Fruit fly (Drosophila melanogaster): ENCODE results near the gene CG4887.

The CG4887 gene

DNA sequence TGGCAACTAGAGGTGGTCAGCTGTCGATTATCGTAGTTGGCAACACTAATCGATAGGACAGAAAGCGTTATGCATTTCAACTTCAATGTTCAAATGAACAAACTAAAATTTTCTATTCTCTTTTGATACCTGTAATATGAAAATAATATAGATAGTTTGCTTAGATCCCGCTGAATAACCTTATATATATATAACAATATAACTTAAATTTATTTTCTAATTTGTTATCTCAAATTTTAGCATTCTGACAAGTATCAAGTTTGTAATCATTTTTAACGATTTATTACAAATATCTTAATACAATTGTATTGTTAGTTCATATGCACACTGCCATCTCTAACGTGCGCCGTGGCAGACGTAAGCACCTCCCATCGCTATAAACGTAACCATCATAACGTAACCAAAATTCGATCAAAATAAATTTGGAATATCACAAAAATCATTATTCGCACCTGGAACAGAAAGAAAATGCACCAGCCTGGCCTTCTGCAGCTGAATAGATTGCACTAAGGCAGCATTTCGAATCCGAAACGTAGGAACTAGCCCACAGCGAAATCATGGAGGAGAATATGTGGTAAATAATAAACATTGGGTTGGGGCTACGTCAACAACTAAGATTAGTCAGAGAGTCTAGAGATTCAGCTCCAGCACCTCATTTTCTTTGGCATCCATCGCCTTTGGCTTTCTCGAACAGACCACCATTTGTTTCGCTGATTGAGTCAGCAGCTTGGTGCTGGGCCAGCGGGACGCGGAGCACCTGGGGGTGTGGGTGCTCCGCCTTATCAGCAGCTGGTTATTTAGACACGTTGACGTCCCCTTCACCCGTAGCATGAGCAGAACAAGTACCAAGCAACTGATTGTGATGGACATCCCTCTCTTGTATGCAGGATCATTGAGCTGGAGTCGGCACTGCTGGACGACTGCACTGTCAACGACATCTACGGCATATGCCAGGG, 43.6 kb upstream of the CG4887 start, which contains the start of the genes Pino and TBC1D23:
TSS of gene Pino (minus strand) at position 22 of the 956 bp plus-strand sequence.
TSS of gene TBC1D23 (plus strand) at position 385 of the 956 bp plus-strand sequence.
- peak; percentile 54 to 75 for TF ChIP-seq Hr51 (GFP tag; optimal IDR thresholded peaks at IDR 0.05)
- TF ChIP-seq CG6175 (GFP tag; IDR thresholded peaks at IDR 0.05), result no peak
- TF ChIP-seq kah (GFP tag; optimal IDR thresholded peaks at IDR 0.05), result no peak
- TF ChIP-seq gem (tag; optimal IDR thresholded peaks at IDR 0.05), result peak; percentile 89
- peak; percentile 24 for TF ChIP-seq Deaf1 (tag; optimal IDR thresholded peaks at IDR 0.05)
- no peak for TF ChIP-seq D (optimal IDR thresholded peaks at IDR 0.05)
- TF ChIP-seq D (GFP tag; optimal IDR thresholded peaks at IDR 0.05), result peak; percentile 45
- TF ChIP-seq CG30431 (GFP tag; optimal IDR thresholded peaks at IDR 0.05), result peak; percentile 48
- peak; percentile 63 for TF ChIP-seq fd96Cb (tag; optimal IDR thresholded peaks at IDR 0.05)
- TF ChIP-seq HmgD (GFP tag; optimal IDR thresholded peaks at IDR 0.05), result no peak
- no peak for TF ChIP-seq CG4617 (GFP tag; optimal IDR thresholded peaks at IDR 0.05; ENCODE audit: borderline replicate concordance)
- peak; percentile 75 for TF ChIP-seq Xrp1 (GFP tag; IDR thresholded peaks at IDR 0.05)
- no peak for TF ChIP-seq Atf-2 (GFP tag; optimal IDR thresholded peaks at IDR 0.05)
- TF ChIP-seq CG7556 (GFP tag; optimal IDR thresholded peaks at IDR 0.05), result peak; percentile 71
- TF ChIP-seq knrl (GFP tag; IDR thresholded peaks at IDR 0.05; ENCODE audit: partially characterized antibody), result peak; percentile 84
- TF ChIP-seq CG18764 (GFP tag; optimal IDR thresholded peaks at IDR 0.05), result peak; percentile 52
- TF ChIP-seq CG10979 (tag; optimal IDR thresholded peaks at IDR 0.05), result peak; percentile 54
- TF ChIP-seq cwo (GFP tag; optimal IDR thresholded peaks at IDR 0.05), result peak; percentile 28
- peak; percentile 64 for TF ChIP-seq Doc3 (GFP tag; IDR thresholded peaks at IDR 0.05; ENCODE audit: partially characterized antibody)
- TF ChIP-seq so (GFP tag; IDR thresholded peaks at IDR 0.05), result peak; percentile 69; the same call in 1 of the 3 replicates
- TF ChIP-seq CG17829 (tag; optimal IDR thresholded peaks at IDR 0.05), result peak; percentile 78
- TF ChIP-seq D19A (tag; optimal IDR thresholded peaks at IDR 0.05), result peak; percentile 56
- no peak for TF ChIP-seq ash1 (GFP tag; optimal IDR thresholded peaks at IDR 0.05)
- peak; percentile 37; the same call in 2 of the 3 replicates for TF ChIP-seq CG34422 (GFP tag; IDR thresholded peaks at IDR 0.05)
- peak in 1 of 2 experiments; percentile 45 for TF ChIP-seq chif (GFP tag; optimal IDR thresholded peaks at IDR 0.05)
- peak; percentile 82 for TF ChIP-seq CG2712 (tag; optimal IDR thresholded peaks at IDR 0.05)
- peak; percentile 71 for TF ChIP-seq Sox100B (GFP tag; optimal IDR thresholded peaks at IDR 0.05)
- TF ChIP-seq dmrt99B (tag; optimal IDR thresholded peaks at IDR 0.05), result peak; percentile 65
- TF ChIP-seq Ada2b (GFP tag; IDR thresholded peaks at IDR 0.05), result peak; percentile 35; the same call in 1 of the 2 replicates
- no peak for TF ChIP-seq CG13296 (GFP tag; optimal IDR thresholded peaks at IDR 0.05)
- peak; percentile 46 for TF ChIP-seq CG11723 (GFP tag; optimal IDR thresholded peaks at IDR 0.05)
- no peak for TF ChIP-seq CG15011 (GFP tag; optimal IDR thresholded peaks at IDR 0.05)
- TF ChIP-seq CG11504 (tag; optimal IDR thresholded peaks at IDR 0.05), result peak; percentile 75
- no peak for TF ChIP-seq ap (GFP tag; IDR thresholded peaks at IDR 0.05)
- TF ChIP-seq Vsx1 (GFP tag; optimal IDR thresholded peaks at IDR 0.05), result peak; percentile 19
- peak; percentile 78 for TF ChIP-seq CG2678 (tag; optimal IDR thresholded peaks at IDR 0.05)
- peak; percentile 80 for TF ChIP-seq grau (tag; optimal IDR thresholded peaks at IDR 0.05)
- no peak for TF ChIP-seq CG14965 (GFP tag; optimal IDR thresholded peaks at IDR 0.05; ENCODE audit: borderline replicate concordance)
- TF ChIP-seq CHES-1-like (GFP tag; optimal IDR thresholded peaks at IDR 0.05), result no peak
- no peak for TF ChIP-seq hkb (optimal IDR thresholded peaks at IDR 0.05)
- peak; percentile 59 for TF ChIP-seq hkb (GFP tag; IDR thresholded peaks at IDR 0.05)
- peak; percentile 61; the same call in 1 of the 2 replicates for TF ChIP-seq CG7372 (GFP tag; IDR thresholded peaks at IDR 0.05)
- no peak for TF ChIP-seq da (GFP tag; optimal IDR thresholded peaks at IDR 0.05)
- no peak for TF ChIP-seq BtbVII (GFP tag; optimal IDR thresholded peaks at IDR 0.05)
- peak; percentile 31 for TF ChIP-seq CG3995 (GFP tag; optimal IDR thresholded peaks at IDR 0.05)
- TF ChIP-seq Trl (optimal IDR thresholded peaks at IDR 0.05), result no peak
- peak; percentile 2 for TF ChIP-seq Trl (GFP tag; optimal IDR thresholded peaks at IDR 0.05)
- no peak for TF ChIP-seq CG3838 (GFP tag; optimal IDR thresholded peaks at IDR 0.05)
